Worm (Caenorhabditis elegans) whole organism, L1 larva: ENCODE results near the gene F10C1.23.
A peak's percentile ranks its signal among the peaks of the same experiment; 100 is the strongest.

Experiments used
- C04F5.9 ChIP-seq: sonication (generic microtip); optimal IDR thresholded peaks from 2 replicates; lab custom pipeline; 2016; ENCODE audit warnings: missing genetic modification characterization, missing compliant biosample characterization
- C16A3.4 ChIP-seq: fragments of 150-350 bp; optimal IDR thresholded peaks from 2 replicates; lab custom pipeline; 2014; ENCODE audit warnings: missing biosample characterization, missing genetic modification characterization
- C34B4.2 ChIP-seq: sonication (generic microtip); optimal IDR thresholded peaks from 2 replicates; lab custom pipeline; 2017; ENCODE audit warnings: mild to moderate bottlenecking, missing genetic modification characterization, missing compliant biosample characterization
- F16B12.6 ChIP-seq: fragments of 150-350 bp; optimal IDR thresholded peaks from 2 replicates; lab custom pipeline; 2014; ENCODE audit warnings: missing biosample characterization, missing genetic modification characterization
- Y116A8C.19 ChIP-seq: sonication (generic microtip); optimal IDR thresholded peaks from 2 replicates; lab custom pipeline; 2016; ENCODE audit warnings: missing compliant biosample characterization, missing genetic modification characterization, borderline replicate concordance
- aha-1 ChIP-seq: fragments of 150-350 bp; optimal IDR thresholded peaks from 2 replicates; lab custom pipeline; 2014; ENCODE audit warnings: missing biosample characterization, missing genetic modification characterization
- alr-1 ChIP-seq: fragments of 200-800 bp; sonication (Bioruptor generic); optimal IDR thresholded peaks from 2 replicates; lab custom pipeline; 2018; ENCODE audit warnings: borderline replicate concordance, mild to moderate bottlenecking, missing genetic modification characterization, missing compliant biosample characterization
- ceh-63 ChIP-seq: fragments of 200-800 bp; sonication (Bioruptor generic); optimal IDR thresholded peaks from 2 replicates; lab custom pipeline; 2018; ENCODE audit warnings: mild to moderate bottlenecking, missing genetic modification characterization, missing compliant biosample characterization
- ceh-8 ChIP-seq: fragments of 200-800 bp; sonication (Bioruptor generic); optimal IDR thresholded peaks from 2 replicates; lab custom pipeline; 2018; ENCODE audit warnings: mild to moderate bottlenecking, missing genetic modification characterization, moderate library complexity, missing compliant biosample characterization
- ceh-88 ChIP-seq: fragments of 200-800 bp; sonication (Bioruptor generic); IDR thresholded peaks from 2 replicates; pipeline ENCODE4 v1.3.6; 2022; ENCODE audit warnings: missing genetic modification characterization, missing compliant biosample characterization
- ceh-90 ChIP-seq: sonication (generic microtip); optimal IDR thresholded peaks from 2 replicates; lab custom pipeline; 2016; ENCODE audit warnings: missing genetic modification characterization, missing compliant biosample characterization
- dsc-1 ChIP-seq: sonication (generic microtip); optimal IDR thresholded peaks from 2 replicates; lab custom pipeline; 2016; ENCODE audit warnings: mild to moderate bottlenecking, missing genetic modification characterization, missing compliant biosample characterization
- efl-1 ChIP-seq, 4 experiments: fragments of 150-350 bp; optimal IDR thresholded peaks in 3 of 4; peaks in 1 of 4; 1 replicate in 1 of 4; 2 replicates in 3 of 4; lab custom pipeline; 2014; ENCODE audit warnings: missing biosample characterization in 2 of 4, missing genetic modification characterization in 2 of 4, missing genetic modification reagents in 2 of 4
- egl-27 ChIP-seq, 2 experiments: fragments of 150-350 bp in 1 of 2; sonication (generic microtip); optimal IDR thresholded peaks; 3 replicates each; lab custom pipeline; 2017 to 2018; ENCODE audit warnings: missing biosample characterization in 2 of 2, missing genetic modification characterization in 2 of 2, missing genetic modification reagents in 2 of 2
- elt-2 ChIP-seq: sonication (generic microtip); optimal IDR thresholded peaks from 2 replicates; lab custom pipeline; 2016; ENCODE audit warnings: missing genetic modification characterization, mild to moderate bottlenecking, inconsistent platforms, missing compliant biosample characterization, missing genetic modification reagents
- ets-5 ChIP-seq: fragments of 200-800 bp; sonication (Bioruptor generic); IDR thresholded peaks from 2 replicates; pipeline ENCODE4 v1.3.6; 2022; ENCODE audit warnings: missing genetic modification characterization, missing compliant biosample characterization
- fkh-8 ChIP-seq: sonication (generic microtip); optimal IDR thresholded peaks from 2 replicates; lab custom pipeline; 2016; ENCODE audit warnings: mild to moderate bottlenecking, missing genetic modification characterization, missing compliant biosample characterization
- fos-1 ChIP-seq: fragments of 150-350 bp; optimal IDR thresholded peaks from 2 replicates; lab custom pipeline; 2014; ENCODE audit warnings: missing biosample characterization, missing genetic modification characterization
- grh-1 ChIP-seq: fragments of 200-800 bp; sonication (Bioruptor generic); IDR thresholded peaks from 2 replicates; pipeline ENCODE4 v1.3.6; 2022; ENCODE audit warnings: missing genetic modification reagents, missing genetic modification characterization, missing compliant biosample characterization
- hlh-17 ChIP-seq: fragments of 200-800 bp; sonication (Bioruptor generic); optimal IDR thresholded peaks from 2 replicates; lab custom pipeline; 2018; ENCODE audit warnings: missing genetic modification characterization, mild to moderate bottlenecking, missing compliant biosample characterization, moderate library complexity, borderline replicate concordance
- hlh-4 ChIP-seq: sonication (generic microtip); optimal IDR thresholded peaks from 2 replicates; lab custom pipeline; 2016; ENCODE audit warnings: mild to moderate bottlenecking, missing genetic modification characterization, missing compliant biosample characterization
- hpl-2 ChIP-seq: fragments of 150-350 bp; optimal IDR thresholded peaks from 2 replicates; lab custom pipeline; 2014; ENCODE audit warnings: missing biosample characterization, missing genetic modification reagents, missing genetic modification characterization
- irx-1 ChIP-seq: sonication (generic microtip); optimal IDR thresholded peaks from 2 replicates; lab custom pipeline; 2016; ENCODE audit warnings: missing genetic modification characterization, missing compliant biosample characterization
- jun-1 ChIP-seq: fragments of 150-350 bp; optimal IDR thresholded peaks from 2 replicates; lab custom pipeline; 2014; ENCODE audit warnings: missing biosample characterization, missing genetic modification reagents, missing genetic modification characterization
- lin-14 ChIP-seq: fragments of 200-800 bp; sonication (Bioruptor generic); optimal IDR thresholded peaks from 2 replicates; lab custom pipeline; 2018; ENCODE audit warnings: mild to moderate bottlenecking, missing genetic modification characterization, moderate library complexity, missing compliant biosample characterization
- lin-15B ChIP-seq: fragments of 150-350 bp; sonication (generic microtip); optimal IDR thresholded peaks from 3 replicates; lab custom pipeline; 2014; ENCODE audit warnings: missing biosample characterization, missing genetic modification characterization
- lin-39 ChIP-seq: fragments of 150-350 bp; optimal IDR thresholded peaks from 2 replicates; lab custom pipeline; 2014; ENCODE audit warnings: missing biosample characterization, missing genetic modification reagents, missing genetic modification characterization
- lir-3 ChIP-seq: sonication (generic microtip); optimal IDR thresholded peaks from 2 replicates; lab custom pipeline; 2016; ENCODE audit warnings: mild to moderate bottlenecking, missing genetic modification characterization, moderate library complexity, missing compliant biosample characterization; ENCODE audit not compliant: poor library complexity
- mdl-1 ChIP-seq, 2 experiments: fragments of 150-350 bp; optimal IDR thresholded peaks; 2 replicates each; lab custom pipeline; 2014 to 2017; ENCODE audit warnings: missing biosample characterization in 2 of 2, missing genetic modification characterization in 2 of 2, inconsistent platforms in 1 of 2
- mef-2 ChIP-seq: fragments of 150-350 bp; optimal IDR thresholded peaks from 2 replicates; lab custom pipeline; 2014; ENCODE audit warnings: missing biosample characterization, missing genetic modification characterization
- nhr-11 ChIP-seq: fragments of 150-350 bp; optimal IDR thresholded peaks from 2 replicates; lab custom pipeline; 2014; ENCODE audit warnings: missing biosample characterization, missing genetic modification characterization
- nhr-12 ChIP-seq: sonication (generic microtip); optimal IDR thresholded peaks from 2 replicates; lab custom pipeline; 2017; ENCODE audit warnings: missing biosample characterization, missing genetic modification characterization
- nhr-19 ChIP-seq: fragments of 200-800 bp; sonication (Bioruptor generic); conservative IDR thresholded peaks from 2 replicates; pipeline ENCODE4 v1.3.6; 2022; ENCODE audit warnings: missing genetic modification characterization, missing compliant biosample characterization
- nhr-237 ChIP-seq: fragments of 150-350 bp; optimal IDR thresholded peaks from 2 replicates; lab custom pipeline; 2014; ENCODE audit warnings: missing biosample characterization, missing genetic modification characterization
- nhr-71 ChIP-seq: sonication (generic microtip); optimal IDR thresholded peaks from 2 replicates; lab custom pipeline; 2016; ENCODE audit warnings: mild to moderate bottlenecking, missing genetic modification characterization, moderate library complexity, missing compliant biosample characterization
- nhr-77 ChIP-seq: fragments of 150-350 bp; optimal IDR thresholded peaks from 2 replicates; lab custom pipeline; 2014; ENCODE audit warnings: missing biosample characterization, missing genetic modification characterization
- nhr-85 ChIP-seq: sonication (generic microtip); peaks from one replicate; lab custom pipeline; 2016; ENCODE audit warnings: missing genetic modification characterization, inconsistent platforms, missing compliant biosample characterization
- pax-3 ChIP-seq: fragments of 200-800 bp; sonication (Bioruptor generic); optimal IDR thresholded peaks from 2 replicates; lab custom pipeline; 2018; ENCODE audit warnings: mild to moderate bottlenecking, missing genetic modification characterization, moderate library complexity, missing compliant biosample characterization
- pqm-1 ChIP-seq: sonication (generic microtip); optimal IDR thresholded peaks from 3 replicates; lab custom pipeline; 2017; ENCODE audit warnings: missing biosample characterization, missing genetic modification characterization
- rnt-1 ChIP-seq: sonication (generic microtip); optimal IDR thresholded peaks from 2 replicates; lab custom pipeline; 2016; ENCODE audit warnings: mild to moderate bottlenecking, missing genetic modification characterization, moderate library complexity, missing compliant biosample characterization
- snpc-4 ChIP-seq: fragments of 150-350 bp; optimal IDR thresholded peaks from 2 replicates; lab custom pipeline; 2014; ENCODE audit warnings: missing biosample characterization, missing genetic modification characterization
- snu-23 ChIP-seq: sonication (generic microtip); optimal IDR thresholded peaks from 2 replicates; lab custom pipeline; 2016; ENCODE audit warnings: missing genetic modification characterization, missing compliant biosample characterization
- sup-37 ChIP-seq: fragments of 200-800 bp; sonication (Bioruptor generic); optimal IDR thresholded peaks from 2 replicates; lab custom pipeline; 2018; ENCODE audit warnings: mild to moderate bottlenecking, missing genetic modification characterization, missing compliant biosample characterization
- swsn-7 ChIP-seq: sonication (generic microtip); optimal IDR thresholded peaks from 2 replicates; lab custom pipeline; 2016; ENCODE audit warnings: missing genetic modification characterization, missing compliant biosample characterization
- tlp-1 ChIP-seq: fragments of 150-350 bp; optimal IDR thresholded peaks from 2 replicates; lab custom pipeline; 2014; ENCODE audit warnings: missing biosample characterization, missing genetic modification characterization
- unc-30 ChIP-seq: sonication (generic microtip); optimal IDR thresholded peaks from 2 replicates; lab custom pipeline; 2017; ENCODE audit warnings: missing biosample characterization, missing genetic modification characterization
- vab-15 ChIP-seq: sonication (generic microtip); optimal IDR thresholded peaks from 2 replicates; lab custom pipeline; 2017; ENCODE audit warnings: missing genotype, mild to moderate bottlenecking, missing genetic modification characterization, missing compliant biosample characterization
- xbp-1 ChIP-seq: sonication (generic microtip); optimal IDR thresholded peaks from 2 replicates; lab custom pipeline; 2016; ENCODE audit warnings: missing genetic modification characterization, missing compliant biosample characterization
- zag-1 ChIP-seq: fragments of 150-350 bp; optimal IDR thresholded peaks from 2 replicates; lab custom pipeline; 2014; ENCODE audit warnings: missing biosample characterization, missing genetic modification characterization
- zip-4 ChIP-seq: fragments of 200-800 bp; sonication (Bioruptor generic); optimal IDR thresholded peaks from 2 replicates; lab custom pipeline; 2018; ENCODE audit warnings: mild to moderate bottlenecking, missing genetic modification characterization, moderate library complexity, missing compliant biosample characterization
- ztf-11 ChIP-seq, 2 experiments: sonication (generic microtip); optimal IDR thresholded peaks; 2 replicates each; lab custom pipeline; 2016 to 2017; ENCODE audit warnings: missing genetic modification characterization in 2 of 2, missing biosample characterization in 1 of 2, missing compliant biosample characterization in 1 of 2
- ztf-4 ChIP-seq: fragments of 150-350 bp; optimal IDR thresholded peaks from 2 replicates; lab custom pipeline; 2014; ENCODE audit warnings: missing biosample characterization, missing genetic modification characterization

F10C1.23 gene

DNA sequence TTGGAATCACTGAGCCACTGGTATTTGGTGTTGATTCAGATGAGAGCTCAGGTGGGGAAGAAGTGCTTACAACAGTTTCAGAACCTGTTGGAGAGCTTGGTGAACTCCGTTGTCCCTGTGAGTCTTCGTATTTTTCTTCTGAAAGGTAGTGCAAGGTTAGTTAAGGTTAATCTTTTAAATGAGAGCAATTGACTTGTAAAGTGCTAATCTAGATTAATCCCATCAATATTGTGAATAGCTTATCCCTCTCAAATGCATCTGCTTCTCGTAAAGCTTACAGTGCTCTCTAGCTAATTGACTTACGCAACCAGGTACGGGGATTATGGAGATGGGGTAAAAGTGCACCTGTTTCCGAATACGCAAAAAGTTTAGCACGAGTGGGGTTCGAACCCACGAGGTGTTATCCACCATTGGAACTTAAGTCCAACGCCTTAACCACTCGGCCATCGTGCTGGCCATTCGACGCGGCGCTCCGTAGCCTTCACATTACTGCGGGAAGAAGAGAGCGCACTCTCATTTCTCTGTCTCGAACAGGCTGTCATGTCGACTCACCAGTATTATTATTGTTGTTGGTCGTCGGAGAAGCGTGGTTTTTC lies 14.8 kb downstream of the F10C1.23 start (continued):
- TF ChIP-seq swsn-7 (tag; lab: Kevin White, UChicago) (peak; percentile 51), lin-15B (tag; lab: Kevin White, UChicago) (no peak), fos-1 (no peak), ztf-4 (tag; lab: Kevin White, UChicago) (no peak), alr-1 (tag; lab: Kevin White, UChicago) (no peak), fkh-8 (peak; percentile 16), xbp-1 (peak; percentile 17), aha-1 (tag; lab: Kevin White, UChicago) (no peak), pax-3 (no peak), F16B12.6 (peak; percentile 42), unc-30 (no peak), mef-2 (tag; lab: Kevin White, UChicago) (no peak), C34B4.2 (no peak), ceh-63 (GFP tag; lab: Kevin White, UChicago) (no peak), nhr-77 (tag; lab: Kevin White, UChicago) (peak; percentile 19), lin-39 (tag; lab: Kevin White, UChicago) (no peak), nhr-11 (no peak), ztf-11 (tag; optimal IDR thresholded peaks at IDR 0.05; lab: Kevin White, UChicago) (no peak), elt-2 (peak; percentile 25), snu-23 (GFP tag; lab: Kevin White, UChicago) (peak; percentile 73), pqm-1 (tag; lab: Kevin White, UChicago) (no peak), zip-4 (no peak), egl-27 (tag; optimal IDR thresholded peaks at IDR 0.05; lab: Kevin White, UChicago) (no peak), snpc-4 (tag; lab: Kevin White, UChicago) (peak; percentile 23), irx-1 (no peak), vab-15 (tag; lab: Kevin White, UChicago) (no peak), grh-1 (GFP tag; lab: Robert Waterston, UW) (no peak), nhr-12 (tag; lab: Kevin White, UChicago) (no peak), ets-5 (no peak), C16A3.4 (tag; lab: Kevin White, UChicago) (peak; percentile 56), efl-1 (optimal IDR thresholded peaks at IDR 0.05; lab: Kevin White, UChicago) (peak; percentile 38 to 51), efl-1 (GFP tag; optimal IDR thresholded peaks at IDR 0.05 in 1 of 2; lab: Kevin White, UChicago) (peak; percentile 24 to 93), nhr-71 (peak; percentile 63), ceh-8 (GFP tag; lab: Kevin White, UChicago) (peak; percentile 11), sup-37 (GFP tag; lab: Kevin White, UChicago) (no peak), tlp-1 (tag; lab: Kevin White, UChicago) (no peak), nhr-237 (tag; lab: Kevin White, UChicago) (no peak), dsc-1 (peak; percentile 10), ceh-90 (no peak), zag-1 (tag; lab: Kevin White, UChicago) (no peak), hlh-4 (tag; lab: Kevin White, UChicago) (no peak), lir-3 (tag; lab: Kevin White, UChicago) (no peak), C04F5.9 (tag; lab: Kevin White, UChicago) (no peak), ceh-88 (no peak), lin-14 (peak; percentile 42), mdl-1 (tag; optimal IDR thresholded peaks at IDR 0.05; lab: Kevin White, UChicago) (peak in 1 of 2 experiments; percentile 50), rnt-1 (tag; lab: Kevin White, UChicago) (peak; percentile 67), jun-1 (tag; lab: Kevin White, UChicago) (no peak), nhr-19 (GFP tag; lab: Robert Waterston, UW) (peak; percentile 59), hlh-17 (GFP tag; lab: Kevin White, UChicago) (no peak), hpl-2 (no peak), nhr-85 (tag; lab: Kevin White, UChicago) (peak; percentile 57), Y116A8C.19 (tag; lab: Kevin White, UChicago) (no peak)
